Worm (Caenorhabditis elegans): Measurements from ENCODE around the gene F20G2.3.

DNA sequence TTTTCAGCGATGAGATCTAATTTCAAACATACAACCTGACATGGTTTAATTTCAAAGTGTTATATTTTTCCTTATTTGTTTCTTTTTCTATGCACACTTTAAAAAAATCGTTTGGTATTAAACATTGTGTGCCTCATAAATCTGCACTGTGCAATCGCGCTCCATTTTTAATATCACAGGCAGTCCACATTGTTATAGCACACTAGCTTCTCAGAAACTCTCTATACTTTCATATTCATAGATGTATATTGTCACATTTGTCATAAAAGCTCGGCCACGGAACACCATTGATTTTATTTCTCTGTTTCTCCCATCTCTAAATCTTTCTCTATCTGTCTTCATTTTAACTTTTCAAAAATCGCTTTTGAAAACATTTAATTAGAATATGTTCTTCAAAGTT, 10.9 kb downstream of the F20G2.3 start:
- TF ChIP-seq dve-1 (tag; optimal IDR thresholded peaks at IDR 0.05) (no peak), hlh-8 (tag; optimal IDR thresholded peaks at IDR 0.05) (no peak), ceh-6 (GFP tag; optimal IDR thresholded peaks at IDR 0.05) (no peak), nhr-11 (tag; optimal IDR thresholded peaks at IDR 0.05) (no peak), syd-9 (tag; optimal IDR thresholded peaks at IDR 0.05) (no peak)
